Worm (Caenorhabditis elegans): ENCODE data around the gene T28H10.2.

DNA sequence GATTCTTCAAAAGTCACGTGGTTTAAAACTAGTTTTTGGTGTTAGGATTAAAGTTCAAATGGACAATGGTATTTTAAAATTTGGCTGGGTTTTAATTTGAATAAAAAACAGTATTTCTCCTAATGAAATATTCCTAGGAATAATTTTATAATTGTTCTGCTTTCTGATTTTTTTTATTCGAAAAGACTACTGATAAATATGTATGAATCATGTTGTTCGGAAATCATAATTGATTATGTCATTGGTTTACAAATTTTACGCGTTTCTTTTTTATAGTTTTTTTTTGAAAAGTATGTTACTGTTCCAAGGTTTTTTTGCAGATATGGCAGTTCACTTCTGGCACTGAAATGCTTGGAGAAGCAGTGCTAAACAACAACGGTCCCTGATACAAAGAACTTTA, 44.4 kb downstream of the T28H10.2 start, which contains the start of gene F28C1.3:
- no peak for TF ChIP-seq dmd-9 (GFP tag; IDR thresholded peaks at IDR 0.05)
- no peak for TF ChIP-seq nhr-10 (tag; optimal IDR thresholded peaks at IDR 0.05)
- TF ChIP-seq egl-27 (tag; optimal IDR thresholded peaks at IDR 0.05): no peak
- TF ChIP-seq aly-2 (tag; optimal IDR thresholded peaks at IDR 0.05): no peak
- no peak for TF ChIP-seq ama-1 (optimal IDR thresholded peaks at IDR 0.05)

Measured in whole organism, L4 larva.